Fruit fly (Drosophila melanogaster) whole organism, embryonic: Measurements from ENCODE around the gene dlg1.
A peak's percentile ranks its signal among the peaks of the same experiment; 100 is the strongest.

ENCODE experiments used
- Asciz ChIP-seq: fragments of 200-800 bp; sonication (Bioruptor generic); optimal IDR thresholded peaks from 2 replicates; lab custom pipeline; 2017; ENCODE audit warnings: missing biosample characterization, mild to moderate bottlenecking, missing genetic modification characterization, missing genetic modification reagents
- CG10274 ChIP-seq: fragments of 200-800 bp; sonication (Bioruptor generic); optimal IDR thresholded peaks from 3 replicates; lab custom pipeline; 2017; ENCODE audit warnings: missing biosample characterization, mild to moderate bottlenecking, missing genetic modification characterization
- CG10565 ChIP-seq: fragments of 200-800 bp; sonication (Bioruptor generic); optimal IDR thresholded peaks from 3 replicates; lab custom pipeline; 2016; ENCODE audit warnings: missing biosample characterization, mild to moderate bottlenecking, missing genetic modification characterization
- CG10959 ChIP-seq: fragments of 200-800 bp; sonication (Bioruptor generic); IDR thresholded peaks from 2 replicates; pipeline ENCODE4 v1.3.6; 2022; ENCODE audit warnings: missing biosample characterization, missing genetic modification characterization
- CG14014 ChIP-seq: fragments of 200-800 bp; sonication (Bioruptor generic); IDR thresholded peaks from 2 replicates; pipeline ENCODE4 v1.3.6; 2022; ENCODE audit warnings: missing biosample characterization, missing genetic modification characterization
- CG14860 ChIP-seq: fragments of 200-800 bp; sonication (Bioruptor generic); IDR thresholded peaks from 3 replicates; pipeline ENCODE4 v1.3.6; 2022; ENCODE audit warnings: missing biosample characterization, missing genetic modification characterization; ENCODE audit not compliant: partially characterized antibody
- CG16815 ChIP-seq: fragments of 200-800 bp; sonication (Bioruptor generic); optimal IDR thresholded peaks from 3 replicates; lab custom pipeline; 2017; ENCODE audit warnings: missing biosample characterization, mild to moderate bottlenecking, missing genetic modification characterization
- CG17359 ChIP-seq: fragments of 200-800 bp; sonication (Bioruptor generic); optimal IDR thresholded peaks from 3 replicates; lab custom pipeline; 2018; ENCODE audit warnings: missing biosample characterization, mild to moderate bottlenecking, missing genetic modification characterization, moderate library complexity
- CG1792 ChIP-seq: fragments of 200-800 bp; sonication (Bioruptor generic); optimal IDR thresholded peaks from 2 replicates; lab custom pipeline; 2016; ENCODE audit warnings: missing biosample characterization, missing genetic modification characterization
- CG2129 ChIP-seq: fragments of 200-800 bp; sonication (Bioruptor generic); IDR thresholded peaks from 2 replicates; pipeline ENCODE4 v1.3.6; 2022; ENCODE audit warnings: missing biosample characterization, missing genetic modification characterization; ENCODE audit not compliant: partially characterized antibody
- CG3065 ChIP-seq: fragments of 200-800 bp; sonication (Bioruptor generic); optimal IDR thresholded peaks from 2 replicates; lab custom pipeline; 2016; ENCODE audit warnings: missing biosample characterization, missing genetic modification characterization
- CG33213 ChIP-seq: fragments of 200-800 bp; sonication (Bioruptor generic); optimal IDR thresholded peaks from 3 replicates; lab custom pipeline; 2016; ENCODE audit warnings: missing biosample characterization, missing genetic modification characterization
- CG4617 ChIP-seq: fragments of 200-800 bp; sonication (Bioruptor generic); optimal IDR thresholded peaks from 3 replicates; lab custom pipeline; 2016; ENCODE audit warnings: missing biosample characterization, missing genetic modification characterization, borderline replicate concordance
- CG8290 ChIP-seq, 3 experiments: fragments of 200-800 bp; sonication (Bioruptor generic); optimal IDR thresholded peaks; 2 replicates each; lab custom pipeline; 2016 to 2019; ENCODE audit warnings: missing biosample characterization in 3 of 3, missing genetic modification characterization in 3 of 3, mild to moderate bottlenecking in 2 of 3, moderate library complexity in 1 of 3
- CG8359 ChIP-seq: fragments of 200-800 bp; sonication (Bioruptor generic); optimal IDR thresholded peaks from 2 replicates; lab custom pipeline; 2017; ENCODE audit warnings: missing biosample characterization, mild to moderate bottlenecking, missing genetic modification characterization, borderline replicate concordance
- CG9817 ChIP-seq: fragments of 200-800 bp; sonication (Bioruptor generic); optimal IDR thresholded peaks from 2 replicates; lab custom pipeline; 2018; ENCODE audit warnings: missing biosample characterization, mild to moderate bottlenecking, missing genetic modification characterization, moderate library complexity
- Dek ChIP-seq: fragments of 200-800 bp; sonication (Bioruptor generic); optimal IDR thresholded peaks from 3 replicates; lab custom pipeline; 2019; ENCODE audit warnings: missing biosample characterization, mild to moderate bottlenecking, missing genetic modification characterization, moderate library complexity
- Ets65A ChIP-seq: fragments of 200-800 bp; sonication (Bioruptor generic); peaks from one replicate; lab custom pipeline; 2016; ENCODE audit warnings: missing biosample characterization, missing genetic modification characterization
- Fer3 ChIP-seq: fragments of 200-800 bp; sonication (Bioruptor generic); optimal IDR thresholded peaks from 2 replicates; lab custom pipeline; 2018; ENCODE audit warnings: missing biosample characterization, mild to moderate bottlenecking, missing genetic modification characterization, moderate library complexity
- Gug ChIP-seq: fragments of 200-800 bp; sonication (Bioruptor generic); IDR thresholded peaks from 4 replicates; pipeline ENCODE4 v1.3.6; 2022; ENCODE audit warnings: missing biosample characterization, missing genetic modification characterization
- HLHmδ ChIP-seq: fragments of 200-800 bp; sonication (Bioruptor generic); optimal IDR thresholded peaks from 2 replicates; lab custom pipeline; 2018; ENCODE audit warnings: missing biosample characterization, mild to moderate bottlenecking, missing genetic modification characterization, moderate library complexity
- Hey ChIP-seq: fragments of 200-800 bp; sonication (Bioruptor generic); optimal IDR thresholded peaks from 3 replicates; lab custom pipeline; 2018; ENCODE audit warnings: missing biosample characterization, mild to moderate bottlenecking, missing genetic modification characterization
- Hr3 ChIP-seq: fragments of 200-800 bp; sonication (Bioruptor generic); optimal IDR thresholded peaks from 3 replicates; lab custom pipeline; 2016; ENCODE audit warnings: missing biosample characterization, missing genetic modification characterization
- Hr39 ChIP-seq: fragments of >200 bp; optimal IDR thresholded peaks from 2 replicates; lab custom pipeline; 2017
- Hr78 ChIP-seq, 2 experiments: fragments of 200-800 bp in 1 of 2; fragments of >200 bp in 1 of 2; sonication (Bioruptor generic) in 1 of 2; optimal IDR thresholded peaks; 2 replicates each; lab custom pipeline; 2017 to 2019; ENCODE audit warnings: missing biosample characterization in 2 of 2, missing genetic modification characterization in 2 of 2, mild to moderate bottlenecking in 1 of 2, moderate library complexity in 1 of 2
- Mad ChIP-seq: fragments of 200-800 bp; sonication (Bioruptor generic); optimal IDR thresholded peaks from 2 replicates; lab custom pipeline; 2016; ENCODE audit warnings: missing biosample characterization, missing genetic modification characterization
- NK7.1 ChIP-seq: fragments of 200-800 bp; sonication (Bioruptor generic); optimal IDR thresholded peaks from 3 replicates; lab custom pipeline; 2016; ENCODE audit warnings: missing biosample characterization, missing genetic modification characterization
- Spps ChIP-seq: fragments of 200-800 bp; sonication (Bioruptor generic); optimal IDR thresholded peaks from 2 replicates; lab custom pipeline; 2018; ENCODE audit warnings: missing biosample characterization, mild to moderate bottlenecking, missing genetic modification characterization
- TFAM ChIP-seq: fragments of 200-800 bp; sonication (Bioruptor generic); optimal IDR thresholded peaks from 2 replicates; lab custom pipeline; 2017; ENCODE audit warnings: missing biosample characterization, missing genetic modification characterization, inconsistent platforms
- bbx ChIP-seq: fragments of 200-800 bp; sonication (Bioruptor generic); IDR thresholded peaks from 2 replicates; pipeline ENCODE4 v1.3.6; 2022; ENCODE audit warnings: missing biosample characterization, missing genetic modification characterization; ENCODE audit not compliant: partially characterized antibody
- bigmax ChIP-seq: fragments of 200-800 bp; sonication (Bioruptor generic); optimal IDR thresholded peaks from 2 replicates; lab custom pipeline; 2018; ENCODE audit warnings: missing biosample characterization, mild to moderate bottlenecking, missing genetic modification characterization
- cas ChIP-seq: fragments of 200-800 bp; sonication (Bioruptor generic); IDR thresholded peaks from 2 replicates; pipeline ENCODE4 v1.3.6; 2022; ENCODE audit warnings: missing biosample characterization, missing genetic modification characterization
- cato ChIP-seq: fragments of 200-800 bp; sonication (Bioruptor generic); optimal IDR thresholded peaks from 2 replicates; lab custom pipeline; 2016; ENCODE audit warnings: missing biosample characterization, missing genetic modification characterization, borderline replicate concordance
- cg ChIP-seq: fragments of 200-800 bp; sonication (Bioruptor generic); optimal IDR thresholded peaks from 3 replicates; lab custom pipeline; 2019; ENCODE audit warnings: missing biosample characterization, mild to moderate bottlenecking, missing genetic modification characterization, moderate library complexity
- chn ChIP-seq: fragments of 200-800 bp; sonication (Bioruptor generic); optimal IDR thresholded peaks from 2 replicates; lab custom pipeline; 2016; ENCODE audit warnings: missing biosample characterization, missing genetic modification characterization
- fd3F ChIP-seq: fragments of 200-800 bp; sonication (Bioruptor generic); optimal IDR thresholded peaks from 2 replicates; lab custom pipeline; 2018; ENCODE audit warnings: missing biosample characterization, mild to moderate bottlenecking, missing genetic modification characterization, moderate library complexity
- hb ChIP-seq: fragments of 200-800 bp; sonication (Bioruptor generic); IDR thresholded peaks from 3 replicates; pipeline ENCODE4 v1.3.6; 2022; ENCODE audit warnings: missing biosample characterization, missing genetic modification characterization; ENCODE audit not compliant: partially characterized antibody
- kay ChIP-seq: fragments of 200-800 bp; sonication (Bioruptor generic); optimal IDR thresholded peaks from 2 replicates; lab custom pipeline; 2016; ENCODE audit warnings: missing biosample characterization, missing genetic modification characterization
- kni ChIP-seq: fragments of 200-800 bp; sonication (Bioruptor generic); optimal IDR thresholded peaks from 3 replicates; lab custom pipeline; 2017; ENCODE audit warnings: mild to moderate bottlenecking, missing biosample characterization, missing genetic modification reagents, missing genetic modification characterization
- mam ChIP-seq: fragments of 200-800 bp; sonication (Bioruptor generic); optimal IDR thresholded peaks from 3 replicates; lab custom pipeline; 2016; ENCODE audit warnings: missing biosample characterization, missing genetic modification characterization
- mld ChIP-seq: fragments of 200-800 bp; sonication (Bioruptor generic); IDR thresholded peaks from 3 replicates; pipeline ENCODE4 v1.3.6; 2022; ENCODE audit warnings: missing biosample characterization, missing genetic modification characterization; ENCODE audit not compliant: partially characterized antibody
- otp ChIP-seq: fragments of 200-800 bp; sonication (Bioruptor generic); IDR thresholded peaks from 3 replicates; pipeline ENCODE4, ENCODE4 v1.3.6; 2022; ENCODE audit warnings: missing biosample characterization, missing genetic modification characterization
- ranshi ChIP-seq: fragments of 200-800 bp; sonication (Bioruptor generic); IDR thresholded peaks from 2 replicates; pipeline ENCODE4 v1.3.6; 2022; ENCODE audit warnings: missing biosample characterization, missing genetic modification characterization
- slbo ChIP-seq: fragments of 200-800 bp; sonication (Bioruptor generic); IDR thresholded peaks from 2 replicates; pipeline ENCODE4 v1.3.6; 2022; ENCODE audit warnings: missing biosample characterization, missing genetic modification characterization
- stc ChIP-seq: fragments of 200-800 bp; sonication (Bioruptor generic); IDR thresholded peaks from 2 replicates; pipeline ENCODE4 v1.3.6; 2022; ENCODE audit warnings: missing biosample characterization, missing genetic modification characterization
- stwl ChIP-seq: fragments of 200-800 bp; sonication (Bioruptor generic); optimal IDR thresholded peaks from 3 replicates; lab custom pipeline; 2018; ENCODE audit warnings: missing biosample characterization, mild to moderate bottlenecking, missing genetic modification characterization, moderate library complexity
- tna ChIP-seq: fragments of 200-800 bp; sonication (Bioruptor generic); IDR thresholded peaks from 2 replicates; pipeline ENCODE4 v1.3.6; 2022; ENCODE audit warnings: missing biosample characterization, missing genetic modification characterization; ENCODE audit not compliant: partially characterized antibody
- unpg ChIP-seq: fragments of 200-800 bp; sonication (Bioruptor generic); optimal IDR thresholded peaks from 3 replicates; lab custom pipeline; 2018; ENCODE audit warnings: missing biosample characterization, mild to moderate bottlenecking, missing genetic modification characterization, moderate library complexity
- vvl ChIP-seq: fragments of 200-800 bp; sonication (Bioruptor generic); IDR thresholded peaks from 2 replicates; pipeline ENCODE4 v1.3.6; 2022; ENCODE audit warnings: missing biosample characterization, missing genetic modification characterization

The dlg1 gene

DNA sequence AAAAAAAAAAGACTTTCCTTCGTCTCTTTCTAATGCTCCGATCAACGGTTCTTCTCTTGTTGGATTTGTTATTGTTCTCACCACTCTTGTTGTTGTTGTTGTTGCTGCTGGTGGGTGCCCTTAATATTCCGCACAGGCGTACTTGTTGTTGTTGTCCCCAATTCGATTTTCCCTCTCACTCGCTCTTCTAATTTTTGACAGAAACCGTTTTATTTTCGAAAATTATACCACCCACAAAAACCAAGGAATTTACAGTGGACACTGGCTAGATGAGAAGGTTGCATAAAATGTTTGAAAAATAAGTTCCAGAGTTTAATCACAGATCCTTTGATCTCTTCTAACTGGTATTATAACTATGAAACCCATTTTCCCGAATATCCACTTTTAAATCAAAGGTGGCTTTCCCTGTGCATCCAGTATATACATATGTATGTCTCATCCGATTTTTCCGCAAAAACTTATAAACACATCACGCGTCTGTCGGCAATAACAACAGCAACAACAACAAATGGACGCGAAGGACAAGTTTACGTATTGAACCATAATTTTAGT lies 22.0 kb downstream of the dlg1 start (continued):
- TF ChIP-seq hb (GFP tag; lab: Robert Waterston, UW) (no peak), CG14014 (peak; percentile 50; the same call in 1 of the 2 replicates), vvl (GFP tag; lab: Robert Waterston, UW) (peak; percentile 75), CG10274 (no peak), mld (no peak), otp (GFP tag; lab: Robert Waterston, UW) (0 out of 3 replicates have a peak, but pooled peaks have one; percentile 52), Hr78 (GFP tag; optimal IDR thresholded peaks at IDR 0.05; lab: Kevin White, UChicago) (no peak), CG33213 (no peak), CG1792 (GFP tag; lab: Kevin White, UChicago) (peak; percentile 44), TFAM (GFP tag; lab: Kevin White, UChicago) (no peak), Asciz (no peak), Hr39 (lab: Kevin White, UChicago) (no peak), CG17359 (peak; percentile 43), Hr3 (GFP tag; lab: Kevin White, UChicago) (no peak), CG16815 (no peak), kay (no peak), CG2129 (GFP tag; lab: Robert Waterston, UW) (no peak), kni (GFP tag; lab: Kevin White, UChicago) (no peak), chn (GFP tag; lab: Kevin White, UChicago) (no peak), slbo (peak; percentile 85), bbx (GFP tag; lab: Robert Waterston, UW) (no peak), CG8359 (GFP tag; lab: Kevin White, UChicago) (no peak), CG10565 (GFP tag; lab: Kevin White, UChicago) (no peak), Spps (tag; lab: Kevin White, UChicago) (no peak), CG9817 (peak; percentile 64), ranshi (peak; percentile 74), CG4617 (GFP tag; lab: Kevin White, UChicago) (no peak), cato (GFP tag; lab: Kevin White, UChicago) (no peak), Hey (tag; lab: Kevin White, UChicago) (no peak), bigmax (GFP tag; lab: Kevin White, UChicago) (no peak), Ets65A (peak; percentile 94), cas (no peak), stwl (no peak), tna (GFP tag; lab: Robert Waterston, UW) (no peak), CG10959 (GFP tag; lab: Robert Waterston, UW) (no peak), CG3065 (GFP tag; lab: Kevin White, UChicago) (no peak), fd3F (GFP tag; lab: Kevin White, UChicago) (peak; percentile 46), mam (peak; percentile 19), Mad (GFP tag; lab: Kevin White, UChicago) (no peak), Dek (tag; lab: Kevin White, UChicago) (peak; percentile 6), Gug (GFP tag; lab: Robert Waterston, UW) (peak; percentile 63; the same call in 3 of the 4 replicates), stc (GFP tag; lab: Robert Waterston, UW) (peak; percentile 68), NK7.1 (no peak), CG14860 (GFP tag; lab: Robert Waterston, UW) (no peak), HLHmδ (GFP tag; lab: Kevin White, UChicago) (no peak), CG8290 (GFP tag; optimal IDR thresholded peaks at IDR 0.05; lab: Kevin White, UChicago) (no peak), CG8290 (tag; optimal IDR thresholded peaks at IDR 0.05; lab: Kevin White, UChicago) (peak in 1 of 2 experiments; percentile 67), Fer3 (tag; lab: Kevin White, UChicago) (peak; percentile 57), cg (GFP tag; lab: Kevin White, UChicago) (no peak), unpg (GFP tag; lab: Kevin White, UChicago) (peak; percentile 57)
